Fruit fly (Drosophila melanogaster): Measurements from ENCODE around the gene CG17490.

CG17490 gene

dm6 chr2L:22567426-22567825 is 30.0 kb downstream of the CG17490 start:
- TF ChIP-seq CG11723 (GFP tag; optimal IDR thresholded peaks at IDR 0.05) (peak; percentile 13), Mad (GFP tag; optimal IDR thresholded peaks at IDR 0.05) (no peak), ssp (GFP tag; IDR thresholded peaks at IDR 0.05) (peak; percentile 92), CG14441 (GFP tag; IDR thresholded peaks at IDR 0.05) (no peak), CG1603 (tag; optimal IDR thresholded peaks at IDR 0.05) (peak; percentile 79), row (GFP tag; IDR thresholded peaks at IDR 0.05) (0 out of 3 replicates have a peak, but pooled peaks have one; percentile 36), CG30020 (tag; optimal IDR thresholded peaks at IDR 0.05) (peak; percentile 95), CG1024 (GFP tag; IDR thresholded peaks at IDR 0.05) (peak; percentile 87), stwl (tag; optimal IDR thresholded peaks at IDR 0.05) (no peak)

dm6 chr2L:22569530-22569929 is 32.1 kb downstream of the CG17490 start:
- TF ChIP-seq CG1647 (GFP tag; optimal IDR thresholded peaks at IDR 0.05), result no peak
- TF ChIP-seq eyg (GFP tag; optimal IDR thresholded peaks at IDR 0.05), result no peak
- no peak for TF ChIP-seq Nf-YC (tag; optimal IDR thresholded peaks at IDR 0.05)
- TF ChIP-seq Sry-δ (GFP tag; optimal IDR thresholded peaks at IDR 0.05), result peak; percentile 41
- no peak for TF ChIP-seq sima (GFP tag; optimal IDR thresholded peaks at IDR 0.05)
- TF ChIP-seq CG1603 (tag; optimal IDR thresholded peaks at IDR 0.05), result peak; percentile 44
- no peak for TF ChIP-seq slou (GFP tag; optimal IDR thresholded peaks at IDR 0.05)
- no peak for TF ChIP-seq Ets65A (GFP tag)
- peak; percentile 70 for TF ChIP-seq CG16813 (GFP tag; IDR thresholded peaks at IDR 0.05; ENCODE audit: partially characterized antibody)
- TF ChIP-seq CG1832 (GFP tag; optimal IDR thresholded peaks at IDR 0.05), result no peak
- TF ChIP-seq CG33213 (GFP tag; optimal IDR thresholded peaks at IDR 0.05), result peak; percentile 28
- peak; percentile 40; the same call in 1 of the 2 replicates for TF ChIP-seq nerfin-2 (GFP tag; IDR thresholded peaks at IDR 0.05; ENCODE audit: partially characterized antibody)
- no peak for TF ChIP-seq sna (GFP tag; IDR thresholded peaks at IDR 0.05; ENCODE audit: partially characterized antibody)
- TF ChIP-seq hb (GFP tag; IDR thresholded peaks at IDR 0.05; ENCODE audit: partially characterized antibody), result 0 out of 3 replicates have a peak, but pooled peaks have one; percentile 31
- peak; percentile 58 for TF ChIP-seq Dref (GFP tag; IDR thresholded peaks at IDR 0.05)
- peak; percentile 94 for TF ChIP-seq CG7963 (GFP tag; IDR thresholded peaks at IDR 0.05; ENCODE audit: partially characterized antibody)
- TF ChIP-seq CG6791 (GFP tag; IDR thresholded peaks at IDR 0.05; ENCODE audit: partially characterized antibody), result peak; percentile 66; the same call in 2 of the 3 replicates
- peak; percentile 88 for TF ChIP-seq ato (GFP tag; IDR thresholded peaks at IDR 0.05; ENCODE audit: partially characterized antibody)
- peak; percentile 75 for TF ChIP-seq Scr (GFP tag; IDR thresholded peaks at IDR 0.05; ENCODE audit: partially characterized antibody)
- 0 out of 3 replicates have a peak, but pooled peaks have one; percentile 40 for TF ChIP-seq CG14860 (GFP tag; IDR thresholded peaks at IDR 0.05; ENCODE audit: partially characterized antibody)
- no peak for TF ChIP-seq CG16863 (GFP tag; optimal IDR thresholded peaks at IDR 0.05)
- peak; percentile 46; the same call in 1 of the 2 replicates for TF ChIP-seq CG42726 (GFP tag; IDR thresholded peaks at IDR 0.05; ENCODE audit: partially characterized antibody)
- TF ChIP-seq Antp (GFP tag; optimal IDR thresholded peaks at IDR 0.05), result no peak
- 0 out of 2 replicates have a peak, but pooled peaks have one; percentile 9 for TF ChIP-seq CG1024 (GFP tag; IDR thresholded peaks at IDR 0.05)
- TF ChIP-seq HLH4C (GFP tag; IDR thresholded peaks at IDR 0.05; ENCODE audit: partially characterized antibody), result peak; percentile 59; the same call in 2 of the 3 replicates

- TF ChIP-seq Atf-2 (GFP tag; optimal IDR thresholded peaks at IDR 0.05) (no peak), CG13894 (tag; optimal IDR thresholded peaks at IDR 0.05) (no peak), Adf1 (GFP tag; IDR thresholded peaks at IDR 0.05) (no peak), phol (tag; optimal IDR thresholded peaks at IDR 0.05) (no peak), CG10267 (tag; optimal IDR thresholded peaks at IDR 0.05) (no peak), Dfd (GFP tag; optimal IDR thresholded peaks at IDR 0.05) (no peak), bcd (GFP tag; optimal IDR thresholded peaks at IDR 0.05) (no peak), CG30431 (GFP tag; optimal IDR thresholded peaks at IDR 0.05) (no peak), CG3838 (GFP tag; optimal IDR thresholded peaks at IDR 0.05) (no peak), Pdp1 (GFP tag; optimal IDR thresholded peaks at IDR 0.05) (peak in 1 of 2 experiments; percentile 9), pfk (GFP tag; optimal IDR thresholded peaks at IDR 0.05) (no peak), CG30020 (tag; optimal IDR thresholded peaks at IDR 0.05) (peak; percentile 90), ssp (GFP tag; IDR thresholded peaks at IDR 0.05) (peak; percentile 94), CG1603 (tag; optimal IDR thresholded peaks at IDR 0.05) (peak; percentile 67), ro (GFP tag; IDR thresholded peaks at IDR 0.05) (no peak), toy (GFP tag; IDR thresholded peaks at IDR 0.05) (no peak), ems (GFP tag; optimal IDR thresholded peaks at IDR 0.05) (no peak), fu2 (GFP tag; optimal IDR thresholded peaks at IDR 0.05) (no peak), Hr78 (GFP tag; optimal IDR thresholded peaks at IDR 0.05) (no peak)
These were observed 32.6 kb downstream of the CG17490 start for dm6 chr2L:22570066-22570465.

All from whole organism, embryonic.